Worm (Caenorhabditis elegans) whole organism, young adult: ENCODE data around the gene Y7A5A.13.

Source experiments
- F23B12.7 ChIP-seq: sonication (generic microtip); optimal IDR thresholded peaks from 2 replicates; lab custom pipeline; 2017; ENCODE audit warnings: missing genetic modification characterization, mild to moderate bottlenecking, missing compliant biosample characterization, antibody characterized with exemption, moderate library complexity; ENCODE audit not compliant: insufficient read depth
- F49E8.2 ChIP-seq: sonication (generic microtip); optimal IDR thresholded peaks from 3 replicates; lab custom pipeline; 2017; ENCODE audit warnings: missing genetic modification characterization, mild to moderate bottlenecking, missing compliant biosample characterization, antibody characterized with exemption, moderate library complexity; ENCODE audit not compliant: insufficient read depth
- F52B5.7 ChIP-seq: sonication (generic microtip); optimal IDR thresholded peaks from 2 replicates; lab custom pipeline; 2016; ENCODE audit warnings: mild to moderate bottlenecking, missing genetic modification characterization, missing compliant biosample characterization
- F57C9.4 ChIP-seq: sonication (generic microtip); optimal IDR thresholded peaks from 2 replicates; lab custom pipeline; 2017; ENCODE audit warnings: mild to moderate bottlenecking, missing genetic modification characterization, missing compliant biosample characterization
- K11D2.4 ChIP-seq: fragments of 200-800 bp; sonication (Bioruptor generic); IDR thresholded peaks from 2 replicates; pipeline ENCODE4 v1.3.6; 2022; ENCODE audit warnings: missing genetic modification reagents, missing genetic modification characterization, missing compliant biosample characterization
- K12H6.12 ChIP-seq: fragments of 200-800 bp; sonication (Bioruptor generic); optimal IDR thresholded peaks from 2 replicates; lab custom pipeline; 2018; ENCODE audit warnings: mild to moderate bottlenecking, missing genetic modification characterization, missing compliant biosample characterization
- Y53F4B.3 ChIP-seq: fragments of 200-800 bp; sonication (Bioruptor generic); IDR thresholded peaks from 2 replicates; pipeline ENCODE4 v1.3.6; 2022; ENCODE audit warnings: missing genetic modification reagents, missing genetic modification characterization, missing compliant biosample characterization
- Y79H2A.3 ChIP-seq: fragments of 200-800 bp; sonication (Bioruptor generic); conservative IDR thresholded peaks from 2 replicates; pipeline ENCODE4 v1.3.6; 2022; ENCODE audit warnings: missing genetic modification reagents, missing genetic modification characterization, missing compliant biosample characterization
- atf-7 ChIP-seq: sonication (generic microtip); optimal IDR thresholded peaks from 2 replicates; lab custom pipeline; 2017; ENCODE audit warnings: mild to moderate bottlenecking, missing genetic modification characterization, missing compliant biosample characterization
- attf-3 ChIP-seq: fragments of 200-800 bp; sonication (Bioruptor generic); conservative IDR thresholded peaks from 2 replicates; pipeline ENCODE4 v1.3.6; 2022; ENCODE audit warnings: missing genetic modification reagents, missing genetic modification characterization, missing compliant biosample characterization
- attf-5 ChIP-seq: fragments of 200-800 bp; sonication (Bioruptor generic); optimal IDR thresholded peaks from 2 replicates; lab custom pipeline; 2018; ENCODE audit warnings: mild to moderate bottlenecking, missing genetic modification characterization, missing compliant biosample characterization
- bed-2 ChIP-seq: fragments of 200-800 bp; sonication (Bioruptor generic); IDR thresholded peaks from 2 replicates; pipeline ENCODE4 v1.3.6; 2022; ENCODE audit warnings: missing genetic modification reagents, missing genetic modification characterization, missing compliant biosample characterization
- cebp-1 ChIP-seq, 2 experiments: fragments of 200-800 bp in 1 of 2; sonication (Bioruptor generic) in 1 of 2; sonication (generic microtip) in 1 of 2; IDR thresholded peaks in 1 of 2; optimal IDR thresholded peaks in 1 of 2; 2 replicates each; pipeline versions ENCODE4 v1.3.6 to Lab custom; 2017 to 2022; ENCODE audit warnings: missing compliant biosample characterization in 2 of 2, missing genetic modification characterization in 2 of 2, mild to moderate bottlenecking in 1 of 2, missing genetic modification reagents in 1 of 2, moderate library complexity in 1 of 2
- ceh-100 ChIP-seq: fragments of 200-800 bp; sonication (Bioruptor generic); IDR thresholded peaks from 2 replicates; pipeline ENCODE4 v1.3.6; 2022; ENCODE audit warnings: missing genetic modification reagents, missing genetic modification characterization, missing compliant biosample characterization
- ceh-79 ChIP-seq: sonication (generic microtip); optimal IDR thresholded peaks from 2 replicates; lab custom pipeline; 2017; ENCODE audit warnings: mild to moderate bottlenecking, missing genetic modification characterization, missing compliant biosample characterization
- dox-1 ChIP-seq: fragments of 200-800 bp; sonication (Bioruptor generic); IDR thresholded peaks from 2 replicates; pipeline ENCODE4 v1.3.6; 2022; ENCODE audit warnings: missing genetic modification reagents, missing genetic modification characterization, missing compliant biosample characterization
- efl-1 ChIP-seq: fragments of 150-350 bp; optimal IDR thresholded peaks from 2 replicates; lab custom pipeline; 2014; ENCODE audit warnings: missing biosample characterization, missing genetic modification reagents, missing genetic modification characterization
- ets-4 ChIP-seq: fragments of 200-800 bp; sonication (Bioruptor generic); optimal IDR thresholded peaks from 2 replicates; lab custom pipeline; 2018; ENCODE audit warnings: mild to moderate bottlenecking, missing genetic modification characterization, missing compliant biosample characterization
- fkh-3 ChIP-seq: sonication (generic microtip); optimal IDR thresholded peaks from 2 replicates; lab custom pipeline; 2016; ENCODE audit warnings: mild to moderate bottlenecking, missing genetic modification characterization, missing compliant biosample characterization
- hlh-12 ChIP-seq: sonication (generic microtip); optimal IDR thresholded peaks from 2 replicates; lab custom pipeline; 2016; ENCODE audit warnings: missing genetic modification characterization, missing compliant biosample characterization
- hlh-26 ChIP-seq: fragments of 200-800 bp; sonication (Bioruptor generic); conservative IDR thresholded peaks from 2 replicates; pipeline ENCODE4 v1.3.6; 2022; ENCODE audit warnings: missing genetic modification reagents, missing genetic modification characterization, missing compliant biosample characterization
- lag-1 ChIP-seq: fragments of 200-800 bp; sonication (Bioruptor generic); IDR thresholded peaks from 2 replicates; pipeline ENCODE4 v1.3.6; 2022; ENCODE audit warnings: missing genetic modification reagents, missing genetic modification characterization, missing compliant biosample characterization
- lin-26 ChIP-seq: fragments of 200-800 bp; sonication (Bioruptor generic); IDR thresholded peaks from 2 replicates; pipeline ENCODE4 v1.3.6; 2022; ENCODE audit warnings: missing genetic modification reagents, missing genetic modification characterization, missing compliant biosample characterization
- lin-35 ChIP-seq, 3 experiments: fragments of 150-350 bp in 2 of 3; sonication (generic microtip) in 1 of 3; optimal IDR thresholded peaks; 2 replicates each; lab custom pipeline; 2014 to 2018; ENCODE audit warnings: missing biosample characterization in 3 of 3, missing genetic modification characterization in 3 of 3, missing genetic modification reagents in 3 of 3
- lin-40 ChIP-seq: sonication (generic microtip); optimal IDR thresholded peaks from 2 replicates; lab custom pipeline; 2016; ENCODE audit warnings: missing genetic modification characterization, mild to moderate bottlenecking, missing compliant biosample characterization, missing genotype, missing genetic modification reagents
- lin-54 ChIP-seq: fragments of 200-800 bp; sonication (Bioruptor generic); optimal IDR thresholded peaks from 2 replicates; lab custom pipeline; 2018; ENCODE audit warnings: mild to moderate bottlenecking, missing genetic modification characterization, missing compliant biosample characterization
- lsl-1 ChIP-seq: fragments of 200-800 bp; sonication (Bioruptor generic); optimal IDR thresholded peaks from 2 replicates; lab custom pipeline; 2018; ENCODE audit warnings: mild to moderate bottlenecking, missing genetic modification characterization, moderate library complexity, missing compliant biosample characterization
- mcd-1 ChIP-seq: fragments of 200-800 bp; sonication (Bioruptor generic); IDR thresholded peaks from 2 replicates; pipeline ENCODE4 v1.3.6; 2022; ENCODE audit warnings: missing genetic modification reagents, missing genetic modification characterization, missing compliant biosample characterization
- nhr-179 ChIP-seq: sonication (generic microtip); optimal IDR thresholded peaks from 2 replicates; lab custom pipeline; 2016; ENCODE audit warnings: mild to moderate bottlenecking, missing genetic modification characterization, missing compliant biosample characterization
- nhr-90 ChIP-seq: sonication (generic microtip); optimal IDR thresholded peaks from 2 replicates; lab custom pipeline; 2016; ENCODE audit warnings: missing genotype, mild to moderate bottlenecking, missing genetic modification characterization, missing compliant biosample characterization
- snpc-1.1 ChIP-seq: sonication (generic microtip); optimal IDR thresholded peaks from 2 replicates; lab custom pipeline; 2017; ENCODE audit warnings: missing genetic modification characterization, mild to moderate bottlenecking, missing compliant biosample characterization, antibody characterized with exemption, moderate library complexity, missing genotype, missing genetic modification reagents; ENCODE audit not compliant: insufficient read depth
- tlf-1 ChIP-seq: fragments of 200-800 bp; sonication (Bioruptor generic); optimal IDR thresholded peaks from 2 replicates; lab custom pipeline; 2018; ENCODE audit warnings: mild to moderate bottlenecking, missing genetic modification characterization, missing compliant biosample characterization
- unc-130 ChIP-seq: sonication (generic microtip); optimal IDR thresholded peaks from 2 replicates; lab custom pipeline; 2016; ENCODE audit warnings: missing genetic modification reagents, missing genetic modification characterization, missing compliant biosample characterization
- ztf-28 ChIP-seq: fragments of 200-800 bp; sonication (Bioruptor generic); IDR thresholded peaks from 2 replicates; pipeline ENCODE4 v1.3.6; 2022; ENCODE audit warnings: missing genetic modification reagents, missing genetic modification characterization, missing compliant biosample characterization

The Y7A5A.13 gene

DNA sequence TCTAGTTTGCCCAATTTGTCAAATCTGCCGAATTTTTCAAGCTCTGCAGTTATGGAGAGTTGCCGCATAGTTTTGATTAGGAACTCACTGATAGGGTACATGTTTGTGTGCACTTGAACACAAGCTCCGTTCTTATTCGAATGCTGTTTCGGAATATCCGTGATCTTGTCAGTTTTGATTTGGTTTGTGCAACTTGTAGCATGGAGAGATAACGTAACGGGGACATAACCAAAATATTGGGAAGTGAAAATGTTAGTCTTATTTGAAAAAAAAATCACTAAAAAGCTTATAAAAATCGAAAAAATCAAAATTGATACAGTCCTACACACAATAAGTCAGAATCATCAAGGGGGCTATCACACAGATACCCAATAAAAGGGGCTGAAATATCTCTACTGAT is 8.4 kb downstream of the Y7A5A.13 start, which contains the start of gene Y7A5A.24:
Y7A5A.24 (minus strand) TSS at position 101 of the 400 bp plus-strand sequence.
- TF ChIP-seq efl-1 (GFP tag; lab: Kevin White, UChicago), result no peak
- no peak for TF ChIP-seq snpc-1.1 (tag; lab: Kevin White, UChicago)

DNA sequence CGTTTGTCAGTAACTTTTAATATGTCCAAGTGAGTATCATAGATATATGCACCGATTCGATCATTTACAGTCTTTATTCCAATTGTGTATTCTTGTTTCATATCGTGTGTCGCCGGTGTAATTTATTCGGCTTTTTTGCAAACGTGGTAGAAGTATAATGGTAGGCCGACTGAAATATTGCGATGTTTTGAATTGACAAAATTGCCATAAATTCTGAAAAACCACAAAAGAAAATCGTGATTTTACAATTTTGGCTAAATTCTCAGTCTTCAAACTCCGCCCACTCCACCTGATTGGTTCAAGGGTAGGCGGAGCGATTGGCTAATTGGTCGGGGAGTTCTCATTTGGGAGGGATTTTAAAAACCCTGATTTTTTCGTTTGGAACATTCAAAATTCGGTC is 10.9 kb downstream of the Y7A5A.13 start, which contains the start of gene Y7A5A.3:
Y7A5A.3 (minus strand) TSS at position 101 of the 400 bp plus-strand sequence.
- TF ChIP-seq ztf-28 (GFP tag; lab: Robert Waterston, UW) (no peak), ets-4 (GFP tag; lab: Kevin White, UChicago) (no peak), lin-54 (GFP tag; lab: Kevin White, UChicago) (no peak), fkh-3 (tag; lab: Kevin White, UChicago) (no peak), lin-40 (tag; lab: Kevin White, UChicago) (no peak), attf-5 (GFP tag; lab: Kevin White, UChicago) (no peak), bed-2 (GFP tag; lab: Robert Waterston, UW) (no peak), Y53F4B.3 (no peak), Y79H2A.3 (GFP tag; lab: Robert Waterston, UW) (no peak), nhr-179 (tag; lab: Kevin White, UChicago) (no peak), lsl-1 (GFP tag; lab: Kevin White, UChicago) (no peak), atf-7 (tag; lab: Kevin White, UChicago) (no peak), F52B5.7 (no peak), attf-3 (GFP tag; lab: Robert Waterston, UW) (no peak), F23B12.7 (tag; lab: Kevin White, UChicago) (no peak), hlh-26 (GFP tag; lab: Robert Waterston, UW) (no peak)

DNA sequence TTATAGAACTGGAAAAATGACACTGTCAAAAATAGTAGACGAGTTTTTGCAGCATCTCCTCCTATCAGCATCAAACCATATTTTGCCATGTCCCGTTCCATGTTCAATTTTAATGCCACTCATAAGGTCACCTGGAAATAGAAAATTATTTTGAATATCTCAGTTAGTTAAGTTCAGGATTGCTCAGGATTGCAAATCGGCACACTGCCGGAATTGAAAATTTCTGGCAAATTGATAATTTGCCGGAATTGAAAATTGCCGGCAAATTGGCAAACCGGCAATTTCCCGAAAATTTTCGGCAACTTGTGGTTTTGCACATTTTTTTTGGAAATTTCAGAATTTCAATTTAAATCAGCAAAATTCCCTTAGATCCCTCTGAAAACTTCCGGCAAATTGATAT is 13.1 kb downstream of the Y7A5A.13 start, which contains the start of gene Y7A5A.5:
Y7A5A.5 (minus strand) TSS at position 101 of the 400 bp plus-strand sequence.
- TF ChIP-seq F49E8.2 (tag; lab: Kevin White, UChicago) (no peak), hlh-12 (tag; lab: Kevin White, UChicago) (no peak), lin-26 (GFP tag; lab: Robert Waterston, UW) (no peak), atf-7 (tag; lab: Kevin White, UChicago) (no peak), tlf-1 (no peak), lin-40 (tag; lab: Kevin White, UChicago) (no peak), ceh-79 (tag; lab: Kevin White, UChicago) (no peak), nhr-90 (no peak), K11D2.4 (GFP tag; lab: Robert Waterston, UW) (no peak), dox-1 (GFP tag; lab: Robert Waterston, UW) (no peak), lag-1 (no peak), unc-130 (GFP tag; lab: Kevin White, UChicago) (no peak), K12H6.12 (no peak), lin-35 (GFP tag; optimal IDR thresholded peaks at IDR 0.05; lab: Kevin White, UChicago) (no peak), cebp-1 (GFP tag; IDR thresholded peaks at IDR 0.05; lab: Robert Waterston, UW) (no peak), cebp-1 (tag; optimal IDR thresholded peaks at IDR 0.05; lab: Kevin White, UChicago) (no peak), F57C9.4 (tag; lab: Kevin White, UChicago) (no peak), ceh-100 (GFP tag; lab: Robert Waterston, UW) (no peak), F52B5.7 (no peak)

DNA sequence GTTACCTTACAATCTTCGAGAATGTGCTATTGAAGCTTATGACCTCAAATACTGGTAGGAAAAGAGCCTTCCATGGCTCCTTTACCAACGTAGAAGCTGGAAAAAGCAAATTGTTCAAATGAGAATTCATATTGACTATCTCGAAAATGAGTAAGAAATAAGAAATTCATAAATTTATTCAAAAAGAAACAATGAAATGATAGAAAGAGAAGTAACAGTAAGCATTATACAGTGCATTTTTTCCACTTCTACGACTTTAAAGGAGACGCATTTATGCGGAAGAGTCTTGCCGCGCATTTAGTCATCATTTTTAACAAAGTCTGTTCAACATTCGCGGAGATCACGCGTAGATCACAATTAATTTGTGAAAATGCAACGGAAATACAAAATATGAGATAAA is 21.3 kb downstream of the Y7A5A.13 start, which contains the start of gene Y7A5A.10:
Y7A5A.10 (minus strand) TSS at position 101 of the 400 bp plus-strand sequence.
- TF ChIP-seq hlh-26 (GFP tag; lab: Robert Waterston, UW) (no peak), mcd-1 (GFP tag; lab: Robert Waterston, UW) (no peak)
